Fruit fly (Drosophila melanogaster): ENCODE data around the gene ham.

The ham gene

dm6 chr2L:18782212-18782825 is 10.4 kb downstream of the ham start:
- no peak for TF ChIP-seq CG17801 (GFP tag; optimal IDR thresholded peaks at IDR 0.05; ENCODE audit: partially characterized antibody)

dm6 chr2L:18780911-18781545 is 11.7 kb downstream of the ham start:
- TF ChIP-seq CG17801 (GFP tag; optimal IDR thresholded peaks at IDR 0.05; ENCODE audit: partially characterized antibody): no peak

- TF ChIP-seq CG17801 (GFP tag; optimal IDR thresholded peaks at IDR 0.05; ENCODE audit: partially characterized antibody): no peak
These were observed 15.3 kb downstream of the ham start for dm6 chr2L:18777442-18777841.

dm6 chr2L:18776559-18776958 is 16.1 kb downstream of the ham start:
- no peak for TF ChIP-seq CG17801 (GFP tag; optimal IDR thresholded peaks at IDR 0.05; ENCODE audit: partially characterized antibody)

dm6 chr2L:18775274-18775673 is 17.4 kb downstream of the ham start:
- TF ChIP-seq CG17801 (GFP tag; optimal IDR thresholded peaks at IDR 0.05; ENCODE audit: partially characterized antibody): no peak

dm6 chr2L:18767815-18768214 is 24.9 kb downstream of the ham start:
- no peak for TF ChIP-seq CG17801 (GFP tag; optimal IDR thresholded peaks at IDR 0.05; ENCODE audit: partially characterized antibody)

dm6 chr2L:18767137-18767536 is 25.6 kb downstream of the ham start:
- no peak for TF ChIP-seq CG17801 (GFP tag; optimal IDR thresholded peaks at IDR 0.05; ENCODE audit: partially characterized antibody)

- no peak for TF ChIP-seq CG17801 (GFP tag; optimal IDR thresholded peaks at IDR 0.05; ENCODE audit: partially characterized antibody)
These were observed 26.9 kb downstream of the ham start for dm6 chr2L:18765760-18766159.

- TF ChIP-seq CG17801 (GFP tag; optimal IDR thresholded peaks at IDR 0.05; ENCODE audit: partially characterized antibody): no peak
These were observed 39.5 kb downstream of the ham start for dm6 chr2L:18753242-18753641.

dm6 chr2L:18752823-18753222 is 39.9 kb downstream of the ham start:
- no peak for TF ChIP-seq CG17801 (GFP tag; optimal IDR thresholded peaks at IDR 0.05; ENCODE audit: partially characterized antibody)

dm6 chr2L:18752038-18752437 is 40.7 kb downstream of the ham start:
- TF ChIP-seq CG17801 (GFP tag; optimal IDR thresholded peaks at IDR 0.05; ENCODE audit: partially characterized antibody): no peak

- no peak for TF ChIP-seq CG17801 (GFP tag; optimal IDR thresholded peaks at IDR 0.05; ENCODE audit: partially characterized antibody)
These were observed 41.4 kb downstream of the ham start for dm6 chr2L:18751337-18751736.

dm6 chr2L:18746694-18747093 is 46.0 kb downstream of the ham start:
- TF ChIP-seq CG17801 (GFP tag; optimal IDR thresholded peaks at IDR 0.05; ENCODE audit: partially characterized antibody): no peak

- TF ChIP-seq CG17801 (GFP tag; optimal IDR thresholded peaks at IDR 0.05; ENCODE audit: partially characterized antibody): no peak
These were observed 47.3 kb downstream of the ham start for dm6 chr2L:18745454-18745853.

- TF ChIP-seq CG17801 (GFP tag; optimal IDR thresholded peaks at IDR 0.05; ENCODE audit: partially characterized antibody): no peak
These were observed 48.8 kb downstream of the ham start for dm6 chr2L:18743896-18744295.

- TF ChIP-seq CG17801 (GFP tag; optimal IDR thresholded peaks at IDR 0.05; ENCODE audit: partially characterized antibody): no peak
These were observed 50.0 kb downstream of the ham start for dm6 chr2L:18742710-18743109.

dm6 chr2L:18740010-18740409 is 52.7 kb downstream of the ham start, which contains the start of the genes CG42752 and CG15167:
TSS of gene CG42752 (minus strand) at chr2L:18740110.
TSS of gene CG15167 (plus strand) at chr2L:18740358.
- TF ChIP-seq CG17801 (GFP tag; optimal IDR thresholded peaks at IDR 0.05; ENCODE audit: partially characterized antibody): no peak
